Fruit fly (Drosophila melanogaster) whole organism: ENCODE results near the gene rempA.

Experiments
- CG8478 ChIP-seq: fragments of >200 bp; optimal IDR thresholded peaks from 2 replicates; lab custom pipeline; 2018; ENCODE audit warnings: inconsistent platforms
- Dll ChIP-seq: fragments of >200 bp; optimal IDR thresholded peaks from 2 replicates; lab custom pipeline; 2017
- EcR ChIP-seq, 2 experiments: fragments of >200 bp; optimal IDR thresholded peaks; 2 replicates each; lab custom pipeline; 2017; ENCODE audit warnings: missing biosample characterization in 2 of 2, missing genetic modification characterization in 2 of 2, missing genetic modification reagents in 2 of 2
- pan ChIP-seq: fragments of >200 bp; optimal IDR thresholded peaks from 2 replicates; lab custom pipeline; 2017
- psq ChIP-seq: fragments of >200 bp; optimal IDR thresholded peaks from 2 replicates; lab custom pipeline; 2017
- usp ChIP-seq: fragments of >200 bp; optimal IDR thresholded peaks from 2 replicates; lab custom pipeline; 2017; ENCODE audit warnings: missing biosample characterization, missing genetic modification characterization, mixed read lengths

DNA sequence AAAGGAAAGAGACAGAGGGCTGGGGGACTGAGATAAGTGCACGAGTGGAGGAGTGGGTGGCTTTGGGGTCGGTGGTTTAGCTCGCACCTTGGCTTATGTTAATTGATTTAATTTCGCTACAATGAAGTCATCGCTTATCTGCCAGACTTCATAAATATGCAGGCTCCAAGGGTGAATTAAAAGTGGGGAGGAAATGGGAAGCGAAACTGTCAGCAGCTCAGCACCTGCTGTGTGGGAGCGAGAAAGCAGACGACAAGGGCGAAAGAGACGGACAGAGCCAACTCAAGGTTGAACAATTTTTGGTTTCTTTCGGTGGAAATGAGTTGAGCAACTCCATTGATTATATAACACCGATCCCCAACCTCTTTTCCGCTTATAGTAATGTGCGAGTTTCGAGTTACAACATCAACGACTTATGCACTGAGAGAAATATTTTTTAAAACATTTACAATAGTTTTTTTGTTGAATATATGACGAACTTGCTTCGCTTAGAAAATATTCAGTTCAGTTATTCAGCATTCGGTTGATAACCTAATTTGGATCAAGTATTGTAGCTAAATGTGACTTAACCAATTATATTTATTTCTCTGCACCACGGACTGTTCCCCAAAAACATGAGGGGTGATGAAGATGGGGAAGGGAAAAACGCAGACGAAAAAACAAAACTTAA, 39.6 kb downstream of the rempA start:
- TF ChIP-seq pan (lab: Kevin White, UChicago) (no peak), Dll (lab: Kevin White, UChicago) (no peak), psq (lab: Kevin White, UChicago) (no peak), usp (GFP tag; lab: Kevin White, UChicago) (no peak), CG8478 (lab: Kevin White, UChicago) (no peak), EcR (GFP tag; optimal IDR thresholded peaks at IDR 0.05; lab: Kevin White, UChicago) (no peak)
